Worm (Caenorhabditis elegans) whole organism, young adult: ENCODE data around the gene srh-18.

Experiments
- T07F8.4 ChIP-seq: sonication (generic microtip); optimal IDR thresholded peaks from 2 replicates; lab custom pipeline; 2016; ENCODE audit warnings: mild to moderate bottlenecking, missing genetic modification characterization, moderate library complexity, missing compliant biosample characterization
- ceh-91 ChIP-seq: fragments of 200-800 bp; sonication (Bioruptor generic); IDR thresholded peaks from 2 replicates; pipeline ENCODE4 v1.3.6; 2022; ENCODE audit warnings: missing genetic modification reagents, missing genetic modification characterization, missing compliant biosample characterization
- dox-1 ChIP-seq: fragments of 200-800 bp; sonication (Bioruptor generic); IDR thresholded peaks from 2 replicates; pipeline ENCODE4 v1.3.6; 2022; ENCODE audit warnings: missing genetic modification reagents, missing genetic modification characterization, missing compliant biosample characterization
- dpl-1 ChIP-seq: fragments of 150-350 bp; optimal IDR thresholded peaks from 2 replicates; lab custom pipeline; 2014; ENCODE audit warnings: missing biosample characterization, missing genetic modification reagents, missing genetic modification characterization
- nfya-1 ChIP-seq: sonication (generic microtip); optimal IDR thresholded peaks from 2 replicates; lab custom pipeline; 2017; ENCODE audit warnings: antibody characterized with exemption, missing compliant biosample characterization, missing genetic modification characterization, borderline replicate concordance; ENCODE audit not compliant: insufficient read depth
- pha-4 ChIP-seq: fragments of 150-350 bp; sonication (generic microtip); optimal IDR thresholded peaks from 2 replicates; lab custom pipeline; 2014; ENCODE audit warnings: missing biosample characterization, missing genetic modification reagents, missing genetic modification characterization
- somi-1 ChIP-seq: fragments of 200-800 bp; sonication (Bioruptor generic); optimal IDR thresholded peaks from 2 replicates; lab custom pipeline; 2018; ENCODE audit warnings: mild to moderate bottlenecking, missing genetic modification characterization, missing compliant biosample characterization
- ztf-22 ChIP-seq: fragments of 200-800 bp; sonication (Bioruptor generic); optimal IDR thresholded peaks from 2 replicates; lab custom pipeline; 2018; ENCODE audit warnings: mild to moderate bottlenecking, missing genetic modification characterization, moderate library complexity, missing compliant biosample characterization

ce11 chrV:13358823-13359592 is 40.8 kb downstream of the srh-18 start, which contains the start of gene F32H5.3:
- TF ChIP-seq nfya-1 (tag; lab: Kevin White, UChicago) (no peak), ceh-91 (GFP tag; lab: Robert Waterston, UW) (no peak), somi-1 (GFP tag; lab: Kevin White, UChicago) (no peak), ztf-22 (GFP tag; lab: Kevin White, UChicago) (no peak), dpl-1 (GFP tag; lab: Kevin White, UChicago) (no peak), T07F8.4 (tag; lab: Kevin White, UChicago) (no peak), pha-4 (tag; lab: Kevin White, UChicago) (no peak), dox-1 (no peak)
